Fruit fly (Drosophila melanogaster) whole organism, embryonic: Measurements from ENCODE around the gene Hsp67Ba.

Experiments
- ATbp ChIP-seq: fragments of 200-800 bp; sonication (Bioruptor generic); optimal IDR thresholded peaks from 2 replicates; lab custom pipeline; 2017; ENCODE audit warnings: missing biosample characterization, mild to moderate bottlenecking, missing genetic modification characterization, missing genetic modification reagents
- Ada2b ChIP-seq: fragments of 200-800 bp; sonication (Bioruptor generic); IDR thresholded peaks from 2 replicates; pipeline ENCODE4 v1.3.6; 2022; ENCODE audit warnings: missing biosample characterization, missing genetic modification characterization
- Atf-2 ChIP-seq: fragments of 200-800 bp; sonication (Bioruptor generic); optimal IDR thresholded peaks from 2 replicates; lab custom pipeline; 2016; ENCODE audit warnings: missing biosample characterization, missing genetic modification characterization
- B-H2 ChIP-seq: fragments of 200-800 bp; sonication (Bioruptor generic); optimal IDR thresholded peaks from 2 replicates; lab custom pipeline; 2018; ENCODE audit warnings: missing biosample characterization, mild to moderate bottlenecking, missing genetic modification characterization
- CG11093 ChIP-seq: fragments of 200-800 bp; sonication (Bioruptor generic); IDR thresholded peaks from 3 replicates; pipeline ENCODE4 v1.3.6; 2022; ENCODE audit warnings: missing biosample characterization, missing genetic modification characterization
- CG11247 ChIP-seq: fragments of 200-800 bp; sonication (Bioruptor generic); IDR thresholded peaks from 2 replicates; pipeline ENCODE4 v1.3.6; 2022; ENCODE audit warnings: missing biosample characterization, missing genetic modification characterization
- CG11456 ChIP-seq: fragments of 200-800 bp; sonication (Bioruptor generic); IDR thresholded peaks from 3 replicates; pipeline ENCODE4 v1.3.6; 2022; ENCODE audit warnings: missing biosample characterization, missing genetic modification characterization
- CG12744 ChIP-seq: fragments of 200-800 bp; sonication (Bioruptor generic); optimal IDR thresholded peaks from 2 replicates; lab custom pipeline; 2016; ENCODE audit warnings: missing biosample characterization, missing genetic modification characterization
- CG17912 ChIP-seq: fragments of 200-800 bp; sonication (Bioruptor generic); optimal IDR thresholded peaks from 2 replicates; lab custom pipeline; 2018; ENCODE audit warnings: missing biosample characterization, mild to moderate bottlenecking, missing genetic modification characterization
- CG18262 ChIP-seq: fragments of 200-800 bp; optimal IDR thresholded peaks from 3 replicates; lab custom pipeline; 2019; ENCODE audit warnings: missing biosample characterization, mild to moderate bottlenecking, missing genetic modification characterization, moderate library complexity
- CG2199 ChIP-seq: fragments of 200-800 bp; sonication (Bioruptor generic); IDR thresholded peaks from 3 replicates; pipeline ENCODE4 v1.3.6; 2022; ENCODE audit warnings: missing biosample characterization, missing genetic modification characterization
- CG3726 ChIP-seq: fragments of 200-800 bp; sonication (Bioruptor generic); IDR thresholded peaks from 3 replicates; pipeline ENCODE4, ENCODE4 v1.3.6; 2022; ENCODE audit warnings: missing biosample characterization, missing genetic modification characterization
- CG4282 ChIP-seq: fragments of 200-800 bp; sonication (Bioruptor generic); optimal IDR thresholded peaks from 2 replicates; lab custom pipeline; 2016; ENCODE audit warnings: missing biosample characterization, missing genetic modification characterization
- CG4730 ChIP-seq: fragments of 200-800 bp; sonication (Bioruptor generic); IDR thresholded peaks from 2 replicates; pipeline ENCODE4 v1.3.6; 2022; ENCODE audit warnings: missing biosample characterization, missing genetic modification characterization
- CG5180 ChIP-seq: fragments of 200-800 bp; sonication (Bioruptor generic); optimal IDR thresholded peaks from 3 replicates; lab custom pipeline; 2017; ENCODE audit warnings: missing biosample characterization, missing genetic modification characterization, mild to moderate bottlenecking, moderate library complexity, missing genetic modification reagents
- CG6813 ChIP-seq: fragments of 200-800 bp; sonication (Bioruptor generic); optimal IDR thresholded peaks from 2 replicates; lab custom pipeline; 2017; ENCODE audit warnings: missing biosample characterization, missing genetic modification characterization, mild to moderate bottlenecking, moderate library complexity, missing genetic modification reagents
- CG7357 ChIP-seq: fragments of 200-800 bp; sonication (Bioruptor generic); IDR thresholded peaks from 3 replicates; pipeline ENCODE4 v1.3.6; 2022; ENCODE audit warnings: missing biosample characterization, missing genetic modification characterization
- D ChIP-seq, 2 experiments: fragments of 200-800 bp in 1 of 2; fragments of >200 bp in 1 of 2; sonication (Bioruptor generic) in 1 of 2; optimal IDR thresholded peaks; 2 replicates in 1 of 2; 3 replicates in 1 of 2; lab custom pipeline; 2017; ENCODE audit warnings: mild to moderate bottlenecking in 1 of 2, missing biosample characterization in 1 of 2, missing genetic modification characterization in 1 of 2, missing genetic modification reagents in 1 of 2
- Doc2 ChIP-seq: fragments of 200-800 bp; sonication (Bioruptor generic); IDR thresholded peaks from 2 replicates; pipeline ENCODE4 v1.3.6; 2022; ENCODE audit warnings: missing biosample characterization, missing genetic modification characterization
- Hey ChIP-seq: fragments of 200-800 bp; sonication (Bioruptor generic); optimal IDR thresholded peaks from 3 replicates; lab custom pipeline; 2018; ENCODE audit warnings: missing biosample characterization, mild to moderate bottlenecking, missing genetic modification characterization
- HmgD ChIP-seq: fragments of 200-800 bp; sonication (Bioruptor generic); optimal IDR thresholded peaks from 3 replicates; lab custom pipeline; 2016; ENCODE audit warnings: missing biosample characterization, missing genetic modification characterization
- Lim3 ChIP-seq: fragments of 200-800 bp; sonication (Bioruptor generic); IDR thresholded peaks from 2 replicates; pipeline ENCODE4 v1.3.6; 2022; ENCODE audit warnings: missing biosample characterization, missing genetic modification characterization
- Med ChIP-seq: fragments of 200-800 bp; sonication (Bioruptor generic); peaks from one replicate; lab custom pipeline; 2016; ENCODE audit warnings: missing biosample characterization, missing genetic modification characterization, mild to moderate bottlenecking, inconsistent platforms, moderate library complexity
- NFAT ChIP-seq: fragments of 200-800 bp; sonication (Bioruptor generic); IDR thresholded peaks from 2 replicates; pipeline ENCODE4 v1.3.6; 2022; ENCODE audit warnings: missing biosample characterization, missing genetic modification characterization
- Oli ChIP-seq: fragments of 200-800 bp; sonication (Bioruptor generic); optimal IDR thresholded peaks from 2 replicates; lab custom pipeline; 2018; ENCODE audit warnings: missing biosample characterization, mild to moderate bottlenecking, missing genetic modification characterization, moderate library complexity
- PHDP ChIP-seq: fragments of 200-800 bp; sonication (Bioruptor generic); optimal IDR thresholded peaks from 3 replicates; lab custom pipeline; 2018; ENCODE audit warnings: missing biosample characterization, mild to moderate bottlenecking, missing genetic modification characterization, moderate library complexity
- Side ChIP-seq: fragments of 200-800 bp; sonication (Bioruptor generic); optimal IDR thresholded peaks from 2 replicates; lab custom pipeline; 2016; ENCODE audit warnings: missing biosample characterization, missing genetic modification characterization
- amos ChIP-seq: fragments of 200-800 bp; sonication (Bioruptor generic); IDR thresholded peaks from 2 replicates; pipeline ENCODE4 v1.3.6; 2022; ENCODE audit warnings: missing biosample characterization, missing genetic modification characterization; ENCODE audit not compliant: partially characterized antibody
- bab2 ChIP-seq: fragments of 200-800 bp; sonication (Bioruptor generic); optimal IDR thresholded peaks from 2 replicates; lab custom pipeline; 2016; ENCODE audit warnings: missing biosample characterization, missing genetic modification characterization
- bsh ChIP-seq, 2 experiments: fragments of 200-800 bp; sonication (Bioruptor generic); optimal IDR thresholded peaks; 2 replicates each; lab custom pipeline; 2017 to 2018; ENCODE audit warnings: mild to moderate bottlenecking in 2 of 2, missing biosample characterization in 2 of 2, missing genetic modification characterization in 2 of 2, moderate library complexity in 1 of 2
- cg ChIP-seq: fragments of 200-800 bp; sonication (Bioruptor generic); optimal IDR thresholded peaks from 3 replicates; lab custom pipeline; 2019; ENCODE audit warnings: missing biosample characterization, mild to moderate bottlenecking, missing genetic modification characterization, moderate library complexity
- crp ChIP-seq, 2 experiments: fragments of 200-800 bp; sonication (Bioruptor generic); optimal IDR thresholded peaks; 2 replicates in 1 of 2; 3 replicates in 1 of 2; lab custom pipeline; 2017; ENCODE audit warnings: missing biosample characterization in 2 of 2, missing genetic modification characterization in 2 of 2, mild to moderate bottlenecking in 1 of 2, moderate library complexity in 1 of 2
- danr ChIP-seq: fragments of 200-800 bp; sonication (Bioruptor generic); IDR thresholded peaks from 2 replicates; pipeline ENCODE4 v1.3.6; 2022; ENCODE audit warnings: missing biosample characterization, missing genetic modification characterization
- dati ChIP-seq: fragments of 200-800 bp; sonication (Bioruptor generic); IDR thresholded peaks from 2 replicates; pipeline ENCODE4 v1.3.6; 2022; ENCODE audit warnings: missing biosample characterization, missing genetic modification characterization
- dmrt99B ChIP-seq: fragments of 200-800 bp; sonication (Bioruptor generic); optimal IDR thresholded peaks from 2 replicates; lab custom pipeline; 2018; ENCODE audit warnings: missing biosample characterization, mild to moderate bottlenecking, missing genetic modification characterization, moderate library complexity
- dysf ChIP-seq: fragments of 200-800 bp; sonication (Bioruptor generic); IDR thresholded peaks from 3 replicates; pipeline ENCODE4 v1.3.6; 2022; ENCODE audit warnings: missing biosample characterization, missing genetic modification characterization
- grn ChIP-seq: fragments of 200-800 bp; sonication (Bioruptor generic); optimal IDR thresholded peaks from 3 replicates; lab custom pipeline; 2017; ENCODE audit warnings: missing biosample characterization, missing genetic modification characterization
- gt ChIP-seq: fragments of 200-800 bp; sonication (Bioruptor generic); IDR thresholded peaks from 2 replicates; pipeline ENCODE4 v1.3.6; 2022; ENCODE audit warnings: missing biosample characterization, missing genetic modification characterization
- hbn ChIP-seq: fragments of 200-800 bp; sonication (Bioruptor generic); IDR thresholded peaks from 2 replicates; pipeline ENCODE4 v1.3.6; 2022; ENCODE audit warnings: missing biosample characterization, missing genetic modification characterization; ENCODE audit not compliant: partially characterized antibody
- mam ChIP-seq: fragments of 200-800 bp; sonication (Bioruptor generic); optimal IDR thresholded peaks from 3 replicates; lab custom pipeline; 2016; ENCODE audit warnings: missing biosample characterization, missing genetic modification characterization
- pb ChIP-seq: fragments of 200-800 bp; sonication (Bioruptor generic); optimal IDR thresholded peaks from 3 replicates; lab custom pipeline; 2016; ENCODE audit warnings: missing biosample characterization, missing genetic modification characterization
- pnt ChIP-seq: fragments of 200-800 bp; sonication (Bioruptor generic); optimal IDR thresholded peaks from 3 replicates; lab custom pipeline; 2016; ENCODE audit warnings: missing biosample characterization, missing genetic modification characterization
- prd ChIP-seq, 3 experiments: fragments of >200 bp in 2 of 3; fragments of 200-800 bp in 1 of 3; sonication (Bioruptor generic) in 1 of 3; optimal IDR thresholded peaks in 2 of 3; IDR thresholded peaks in 1 of 3; 2 replicates in 2 of 3; 3 replicates in 1 of 3; pipeline versions ENCODE4 v1.3.6 to Lab custom; 2017 to 2022; ENCODE audit warnings: missing biosample characterization in 1 of 3, missing genetic modification characterization in 1 of 3
- psq ChIP-seq: fragments of 200-800 bp; sonication (Bioruptor generic); optimal IDR thresholded peaks from 2 replicates; lab custom pipeline; 2017; ENCODE audit warnings: missing biosample characterization, missing genetic modification characterization
- row ChIP-seq: fragments of 200-800 bp; sonication (Bioruptor generic); IDR thresholded peaks from 3 replicates; pipeline ENCODE4 v1.3.6; 2022; ENCODE audit warnings: missing biosample characterization, missing genetic modification characterization
- shn ChIP-seq: fragments of 200-800 bp; sonication (Bioruptor generic); optimal IDR thresholded peaks from 3 replicates; lab custom pipeline; 2016; ENCODE audit warnings: missing biosample characterization, missing genetic modification characterization
- tio ChIP-seq: fragments of 200-800 bp; sonication (Bioruptor generic); optimal IDR thresholded peaks from 2 replicates; lab custom pipeline; 2017; ENCODE audit warnings: missing biosample characterization, missing genetic modification characterization, inconsistent platforms
- trem ChIP-seq: fragments of 200-800 bp; optimal IDR thresholded peaks from 3 replicates; lab custom pipeline; 2019; ENCODE audit warnings: missing biosample characterization, mild to moderate bottlenecking, missing genetic modification characterization, moderate library complexity
- tup ChIP-seq: fragments of 200-800 bp; sonication (Bioruptor generic); optimal IDR thresholded peaks from 2 replicates; lab custom pipeline; 2016; ENCODE audit warnings: missing biosample characterization, mild to moderate bottlenecking, missing genetic modification characterization, moderate library complexity
- vnd ChIP-seq: fragments of 200-800 bp; sonication (Bioruptor generic); IDR thresholded peaks from 3 replicates; pipeline ENCODE4 v1.3.6; 2022; ENCODE audit warnings: missing biosample characterization, missing genetic modification characterization; ENCODE audit not compliant: partially characterized antibody
- zfh1 ChIP-seq: fragments of 200-800 bp; sonication (Bioruptor generic); IDR thresholded peaks from 3 replicates; pipeline ENCODE4 v1.3.6; 2022; ENCODE audit warnings: missing biosample characterization, missing genetic modification characterization

Hsp67Ba gene

DNA sequence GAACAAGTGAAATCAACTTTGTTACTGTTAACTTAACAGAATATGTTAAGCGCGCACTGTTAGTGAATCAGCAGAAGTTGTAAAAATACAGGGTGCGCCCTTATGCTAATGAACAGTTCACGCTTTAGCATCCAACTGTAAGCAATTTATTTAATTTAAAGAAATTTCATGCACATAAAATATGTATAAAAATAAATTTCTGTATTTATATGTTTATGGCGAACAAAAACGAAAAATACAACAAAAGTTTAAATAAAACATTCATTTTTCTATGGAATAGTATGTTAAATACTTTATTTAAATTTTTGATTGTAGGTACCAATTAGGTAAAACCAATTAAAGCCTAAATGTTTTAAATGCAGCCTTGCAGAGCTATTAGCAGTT, 45.2 kb upstream of the Hsp67Ba start (continued):
- TF ChIP-seq D (optimal IDR thresholded peaks at IDR 0.05; lab: Kevin White, UChicago) = no peak
- TF ChIP-seq D (GFP tag; optimal IDR thresholded peaks at IDR 0.05; lab: Kevin White, UChicago) = no peak
- TF ChIP-seq CG5180 (GFP tag; lab: Kevin White, UChicago) = no peak
- TF ChIP-seq pb (GFP tag; lab: Kevin White, UChicago) = no peak
- no peak for TF ChIP-seq dysf (GFP tag; lab: Robert Waterston, UW)
- no peak for TF ChIP-seq trem (tag; lab: Kevin White, UChicago)
- TF ChIP-seq CG7357 = no peak
- TF ChIP-seq prd (optimal IDR thresholded peaks at IDR 0.05; lab: Kevin White, UChicago) = no peak
- TF ChIP-seq prd (GFP tag; IDR thresholded peaks at IDR 0.05; lab: Robert Waterston, UW) = no peak
- peak; percentile 79 for TF ChIP-seq PHDP (tag; lab: Kevin White, UChicago)
- TF ChIP-seq CG17912 (GFP tag; lab: Kevin White, UChicago) = no peak
- no peak for TF ChIP-seq Doc2 (GFP tag; lab: Robert Waterston, UW)
- TF ChIP-seq CG18262 = peak; percentile 64
- no peak for TF ChIP-seq vnd (GFP tag; lab: Robert Waterston, UW)
- TF ChIP-seq hbn (GFP tag; lab: Robert Waterston, UW) = no peak
- peak in 1 of 2 experiments; percentile 8 for TF ChIP-seq crp (GFP tag; optimal IDR thresholded peaks at IDR 0.05; lab: Kevin White, UChicago)
- no peak for TF ChIP-seq NFAT (GFP tag; lab: Robert Waterston, UW)
- no peak for TF ChIP-seq dati (GFP tag; lab: Robert Waterston, UW)
- TF ChIP-seq tio (GFP tag; lab: Kevin White, UChicago) = no peak
- peak in 1 of 2 experiments; percentile 61 for TF ChIP-seq bsh (GFP tag; optimal IDR thresholded peaks at IDR 0.05; lab: Kevin White, UChicago)
- no peak for TF ChIP-seq tup
- no peak for TF ChIP-seq mam (GFP tag; lab: Kevin White, UChicago)
- TF ChIP-seq CG3726 (GFP tag; lab: Robert Waterston, UW) = no peak
- no peak for TF ChIP-seq CG4730 (GFP tag; lab: Robert Waterston, UW)
- no peak for TF ChIP-seq danr (GFP tag; lab: Robert Waterston, UW)
- no peak for TF ChIP-seq CG11456 (GFP tag; lab: Robert Waterston, UW)
- no peak for TF ChIP-seq Atf-2 (GFP tag; lab: Kevin White, UChicago)
- TF ChIP-seq Hey = no peak
- TF ChIP-seq Lim3 (GFP tag; lab: Robert Waterston, UW) = no peak
- no peak for TF ChIP-seq CG11093
- peak; percentile 63; the same call in 2 of the 3 replicates for TF ChIP-seq row (GFP tag; lab: Robert Waterston, UW)
- TF ChIP-seq HmgD = no peak
- no peak for TF ChIP-seq gt (GFP tag; lab: Robert Waterston, UW)
- no peak for TF ChIP-seq CG12744 (GFP tag; lab: Kevin White, UChicago)
- TF ChIP-seq amos (GFP tag; lab: Robert Waterston, UW) = no peak
- no peak for TF ChIP-seq pnt (GFP tag; lab: Kevin White, UChicago)
- TF ChIP-seq CG4282 (GFP tag; lab: Kevin White, UChicago) = no peak
- no peak for TF ChIP-seq CG11247 (GFP tag; lab: Robert Waterston, UW)
- no peak for TF ChIP-seq cg
- no peak for TF ChIP-seq CG6813
- TF ChIP-seq grn (GFP tag; lab: Kevin White, UChicago) = no peak
- peak; percentile 20; the same call in 1 of the 2 replicates for TF ChIP-seq Ada2b (GFP tag; lab: Robert Waterston, UW)
- TF ChIP-seq B-H2 (GFP tag; lab: Kevin White, UChicago) = no peak
- TF ChIP-seq Med = peak; percentile 62
- no peak for TF ChIP-seq shn
- TF ChIP-seq psq (GFP tag; lab: Kevin White, UChicago) = no peak
- TF ChIP-seq zfh1 (GFP tag; lab: Robert Waterston, UW) = no peak
- no peak for TF ChIP-seq bab2
- TF ChIP-seq ATbp (GFP tag; lab: Kevin White, UChicago) = no peak
- no peak for TF ChIP-seq CG2199 (GFP tag; lab: Robert Waterston, UW)
- TF ChIP-seq Side (GFP tag; lab: Kevin White, UChicago) = no peak
- TF ChIP-seq dmrt99B (tag; lab: Kevin White, UChicago) = peak; percentile 23
- peak; percentile 2 for TF ChIP-seq Oli (tag; lab: Kevin White, UChicago)
